Worm (Caenorhabditis elegans) whole organism, young adult: Measurements from ENCODE around the gene mig-5.

Experiments used
- D2030.7 ChIP-seq: fragments of 200-800 bp; sonication (Bioruptor generic); IDR thresholded peaks from 2 replicates; pipeline ENCODE4 v1.3.6; 2022; ENCODE audit warnings: missing genetic modification reagents, missing genetic modification characterization, missing compliant biosample characterization
- F37B4.10 ChIP-seq: fragments of 200-800 bp; sonication (Bioruptor generic); IDR thresholded peaks from 2 replicates; pipeline ENCODE4 v1.3.6; 2022; ENCODE audit warnings: missing genetic modification characterization, missing compliant biosample characterization
- K11D2.4 ChIP-seq: fragments of 200-800 bp; sonication (Bioruptor generic); IDR thresholded peaks from 2 replicates; pipeline ENCODE4 v1.3.6; 2022; ENCODE audit warnings: missing genetic modification reagents, missing genetic modification characterization, missing compliant biosample characterization
- K12H6.12 ChIP-seq: fragments of 200-800 bp; sonication (Bioruptor generic); optimal IDR thresholded peaks from 2 replicates; lab custom pipeline; 2018; ENCODE audit warnings: mild to moderate bottlenecking, missing genetic modification characterization, missing compliant biosample characterization
- T26A5.8 ChIP-seq: sonication (generic microtip); optimal IDR thresholded peaks from 2 replicates; lab custom pipeline; 2016; ENCODE audit warnings: missing genetic modification characterization, missing compliant biosample characterization
- Y79H2A.3 ChIP-seq: fragments of 200-800 bp; sonication (Bioruptor generic); conservative IDR thresholded peaks from 2 replicates; pipeline ENCODE4 v1.3.6; 2022; ENCODE audit warnings: missing genetic modification reagents, missing genetic modification characterization, missing compliant biosample characterization
- ama-1 ChIP-seq, 3 experiments: fragments of 150-350 bp in 1 of 3; sonication (generic microtip) in 2 of 3; optimal IDR thresholded peaks; 2 replicates each; lab custom pipeline; 2014 to 2018; ENCODE audit warnings: missing biosample characterization in 2 of 3, missing genetic modification characterization in 2 of 3, missing genetic modification reagents in 2 of 3
- aptf-2 ChIP-seq: fragments of 200-800 bp; sonication (Bioruptor generic); conservative IDR thresholded peaks from 2 replicates; pipeline ENCODE4 v1.3.6; 2022; ENCODE audit warnings: missing genetic modification reagents, missing genetic modification characterization, missing compliant biosample characterization
- aptf-3 ChIP-seq: fragments of 200-800 bp; sonication (Bioruptor generic); IDR thresholded peaks from 2 replicates; pipeline ENCODE4 v1.3.6; 2022; ENCODE audit warnings: missing genetic modification characterization, missing compliant biosample characterization
- attf-5 ChIP-seq: fragments of 200-800 bp; sonication (Bioruptor generic); optimal IDR thresholded peaks from 2 replicates; lab custom pipeline; 2018; ENCODE audit warnings: mild to moderate bottlenecking, missing genetic modification characterization, missing compliant biosample characterization
- bed-2 ChIP-seq: fragments of 200-800 bp; sonication (Bioruptor generic); IDR thresholded peaks from 2 replicates; pipeline ENCODE4 v1.3.6; 2022; ENCODE audit warnings: missing genetic modification reagents, missing genetic modification characterization, missing compliant biosample characterization
- ccch-3 ChIP-seq: fragments of 200-800 bp; sonication (Bioruptor generic); optimal IDR thresholded peaks from 2 replicates; lab custom pipeline; 2018; ENCODE audit warnings: mild to moderate bottlenecking, missing genetic modification characterization, missing compliant biosample characterization
- cebp-2 ChIP-seq: fragments of 200-800 bp; sonication (Bioruptor generic); IDR thresholded peaks from 2 replicates; pipeline ENCODE4 v1.3.6; 2022; ENCODE audit warnings: missing genetic modification characterization, missing compliant biosample characterization
- ceh-100 ChIP-seq: fragments of 200-800 bp; sonication (Bioruptor generic); IDR thresholded peaks from 2 replicates; pipeline ENCODE4 v1.3.6; 2022; ENCODE audit warnings: missing genetic modification reagents, missing genetic modification characterization, missing compliant biosample characterization
- ceh-40 ChIP-seq: fragments of 200-800 bp; sonication (Bioruptor generic); IDR thresholded peaks from 2 replicates; pipeline ENCODE4 v1.3.6; 2022; ENCODE audit warnings: missing genetic modification characterization, missing compliant biosample characterization
- ceh-79 ChIP-seq: sonication (generic microtip); optimal IDR thresholded peaks from 2 replicates; lab custom pipeline; 2017; ENCODE audit warnings: mild to moderate bottlenecking, missing genetic modification characterization, missing compliant biosample characterization
- ceh-91 ChIP-seq: fragments of 200-800 bp; sonication (Bioruptor generic); IDR thresholded peaks from 2 replicates; pipeline ENCODE4 v1.3.6; 2022; ENCODE audit warnings: missing genetic modification reagents, missing genetic modification characterization, missing compliant biosample characterization
- chd-7 ChIP-seq: sonication (generic microtip); optimal IDR thresholded peaks from 2 replicates; lab custom pipeline; 2016; ENCODE audit warnings: mild to moderate bottlenecking, missing genetic modification characterization, moderate library complexity, missing compliant biosample characterization
- dpff-1 ChIP-seq: sonication (generic microtip); optimal IDR thresholded peaks from 2 replicates; lab custom pipeline; 2017; ENCODE audit warnings: mild to moderate bottlenecking, missing genetic modification characterization, missing compliant biosample characterization
- egrh-3 ChIP-seq: fragments of 200-800 bp; sonication (Bioruptor generic); IDR thresholded peaks from 2 replicates; pipeline ENCODE4 v1.3.6; 2022; ENCODE audit warnings: missing genetic modification reagents, missing genetic modification characterization, missing compliant biosample characterization
- hlh-12 ChIP-seq: sonication (generic microtip); optimal IDR thresholded peaks from 2 replicates; lab custom pipeline; 2016; ENCODE audit warnings: missing genetic modification characterization, missing compliant biosample characterization
- hmg-1.2 ChIP-seq: fragments of 200-800 bp; sonication (Bioruptor generic); IDR thresholded peaks from 2 replicates; pipeline ENCODE4 v1.3.6; 2022; ENCODE audit warnings: missing genetic modification reagents, missing genetic modification characterization, missing compliant biosample characterization
- hmg-20 ChIP-seq: fragments of 200-800 bp; sonication (Bioruptor generic); IDR thresholded peaks from 2 replicates; pipeline ENCODE4 v1.3.6; 2022; ENCODE audit warnings: missing genetic modification reagents, missing genetic modification characterization, missing compliant biosample characterization
- hsf-1 ChIP-seq: fragments of 200-800 bp; sonication (Bioruptor generic); IDR thresholded peaks from 2 replicates; pipeline ENCODE4 v1.3.6; 2022; ENCODE audit warnings: missing genetic modification reagents, missing genetic modification characterization, missing compliant biosample characterization
- let-526 ChIP-seq: fragments of 200-800 bp; sonication (Bioruptor generic); IDR thresholded peaks from 2 replicates; pipeline ENCODE4 v1.3.6; 2022; ENCODE audit warnings: missing genetic modification reagents, missing genetic modification characterization, missing compliant biosample characterization
- lin-26 ChIP-seq: fragments of 200-800 bp; sonication (Bioruptor generic); IDR thresholded peaks from 2 replicates; pipeline ENCODE4 v1.3.6; 2022; ENCODE audit warnings: missing genetic modification reagents, missing genetic modification characterization, missing compliant biosample characterization
- lsl-1 ChIP-seq: fragments of 200-800 bp; sonication (Bioruptor generic); optimal IDR thresholded peaks from 2 replicates; lab custom pipeline; 2018; ENCODE audit warnings: mild to moderate bottlenecking, missing genetic modification characterization, moderate library complexity, missing compliant biosample characterization
- madf-6 ChIP-seq: fragments of 200-800 bp; sonication (Bioruptor generic); IDR thresholded peaks from 2 replicates; pipeline ENCODE4 v1.3.6; 2022; ENCODE audit warnings: missing genetic modification reagents, missing genetic modification characterization, missing compliant biosample characterization
- mcd-1 ChIP-seq: fragments of 200-800 bp; sonication (Bioruptor generic); IDR thresholded peaks from 2 replicates; pipeline ENCODE4 v1.3.6; 2022; ENCODE audit warnings: missing genetic modification reagents, missing genetic modification characterization, missing compliant biosample characterization
- nfya-2 ChIP-seq: fragments of 200-800 bp; sonication (Bioruptor generic); IDR thresholded peaks from 2 replicates; pipeline ENCODE4 v1.3.6; 2022; ENCODE audit warnings: missing genetic modification reagents, missing genetic modification characterization, missing compliant biosample characterization
- nfyb-1 ChIP-seq: fragments of 200-800 bp; sonication (Bioruptor generic); IDR thresholded peaks from 2 replicates; pipeline ENCODE4 v1.3.6; 2022; ENCODE audit warnings: missing genetic modification reagents, missing genetic modification characterization, missing compliant biosample characterization
- nhr-179 ChIP-seq: sonication (generic microtip); optimal IDR thresholded peaks from 2 replicates; lab custom pipeline; 2016; ENCODE audit warnings: mild to moderate bottlenecking, missing genetic modification characterization, missing compliant biosample characterization
- pbrm-1 ChIP-seq: fragments of 200-800 bp; sonication (Bioruptor generic); IDR thresholded peaks from 2 replicates; pipeline ENCODE4 v1.3.6; 2022; ENCODE audit warnings: missing genetic modification reagents, missing genetic modification characterization, missing compliant biosample characterization
- rpc-1 ChIP-seq, 2 experiments: fragments of 150-350 bp in 1 of 2; sonication (generic microtip) in 1 of 2; optimal IDR thresholded peaks; 2 replicates each; lab custom pipeline; 2014 to 2018; ENCODE audit warnings: missing biosample characterization in 1 of 2, missing genetic modification characterization in 1 of 2, missing genetic modification reagents in 1 of 2, missing genotype in 1 of 2
- snpc-1.1 ChIP-seq: sonication (generic microtip); optimal IDR thresholded peaks from 2 replicates; lab custom pipeline; 2017; ENCODE audit warnings: missing genetic modification characterization, mild to moderate bottlenecking, missing compliant biosample characterization, antibody characterized with exemption, moderate library complexity, missing genotype, missing genetic modification reagents; ENCODE audit not compliant: insufficient read depth
- snpc-1.3 ChIP-seq: sonication (generic microtip); optimal IDR thresholded peaks from 2 replicates; lab custom pipeline; 2017; ENCODE audit warnings: missing genetic modification characterization, mild to moderate bottlenecking, missing compliant biosample characterization, antibody characterized with exemption, moderate library complexity, missing genotype, missing genetic modification reagents; ENCODE audit not compliant: insufficient read depth
- tbp1 ChIP-seq: fragments of 200-800 bp; sonication (Bioruptor generic); optimal IDR thresholded peaks from 2 replicates; lab custom pipeline; 2018; ENCODE audit warnings: mild to moderate bottlenecking, missing genetic modification characterization, missing compliant biosample characterization
- ztf-22 ChIP-seq: fragments of 200-800 bp; sonication (Bioruptor generic); optimal IDR thresholded peaks from 2 replicates; lab custom pipeline; 2018; ENCODE audit warnings: mild to moderate bottlenecking, missing genetic modification characterization, moderate library complexity, missing compliant biosample characterization
- ztf-25 ChIP-seq: fragments of 200-800 bp; sonication (Bioruptor generic); IDR thresholded peaks from 2 replicates; pipeline ENCODE4 v1.3.6; 2022; ENCODE audit warnings: missing genetic modification reagents, missing genetic modification characterization, missing compliant biosample characterization
- ztf-3 ChIP-seq: fragments of 200-800 bp; sonication (Bioruptor generic); optimal IDR thresholded peaks from 2 replicates; lab custom pipeline; 2018; ENCODE audit warnings: mild to moderate bottlenecking, missing genetic modification characterization, missing compliant biosample characterization

mig-5 gene

ce11 chrII:8187516-8187915 is 2.7 kb upstream of the mig-5 start (continued):
- TF ChIP-seq K12H6.12 (tag; lab: Kevin White, UChicago) = no peak
- TF ChIP-seq ceh-100 = no peak
- 0 out of 2 replicates have a peak, but pooled peaks have one; percentile 29 for TF ChIP-seq lin-26 (GFP tag; lab: Robert Waterston, UW)
- TF ChIP-seq aptf-3 = no peak
- no peak for TF ChIP-seq F37B4.10
- no peak for TF ChIP-seq egrh-3
- TF ChIP-seq hsf-1 (GFP tag; lab: Robert Waterston, UW) = no peak
- TF ChIP-seq mcd-1 = no peak
- TF ChIP-seq ztf-25 (GFP tag; lab: Robert Waterston, UW) = no peak
- no peak for TF ChIP-seq dpff-1 (tag; lab: Kevin White, UChicago)
- no peak for TF ChIP-seq Y79H2A.3 (GFP tag; lab: Robert Waterston, UW)
- TF ChIP-seq T26A5.8 (tag; lab: Kevin White, UChicago) = no peak
- no peak for TF ChIP-seq snpc-1.3 (tag; lab: Kevin White, UChicago)
- TF ChIP-seq rpc-1 (optimal IDR thresholded peaks at IDR 0.05; lab: Kevin White, UChicago) = no peak
- TF ChIP-seq rpc-1 (tag; optimal IDR thresholded peaks at IDR 0.05; lab: Kevin White, UChicago) = no peak
- TF ChIP-seq ztf-22 = no peak

- TF ChIP-seq hlh-12 (tag; lab: Kevin White, UChicago) (no peak), nhr-179 (tag; lab: Kevin White, UChicago) (no peak), ceh-91 (GFP tag; lab: Robert Waterston, UW) (no peak), ccch-3 (GFP tag; lab: Kevin White, UChicago) (no peak), ceh-40 (GFP tag; lab: Robert Waterston, UW) (no peak)
Observed at ce11 chrII:8181437-8181836, 3.4 kb downstream of the mig-5 start, which contains the start of gene dylt-3. TSS of gene dylt-3 (plus strand) at chrII:8181737.

ce11 chrII:8180281-8180680 is 4.5 kb downstream of the mig-5 start, which contains the start of gene T05C12.4:
TSS of gene T05C12.4 (minus strand) at chrII:8180381.
- TF ChIP-seq cebp-2 (GFP tag; lab: Robert Waterston, UW) = no peak
- no peak for TF ChIP-seq rpc-1 (optimal IDR thresholded peaks at IDR 0.05; lab: Kevin White, UChicago)
- TF ChIP-seq rpc-1 (tag; optimal IDR thresholded peaks at IDR 0.05; lab: Kevin White, UChicago) = no peak
- no peak for TF ChIP-seq snpc-1.1
- no peak for TF ChIP-seq nfya-2 (GFP tag; lab: Robert Waterston, UW)
- no peak for TF ChIP-seq madf-6 (GFP tag; lab: Robert Waterston, UW)
- no peak for TF ChIP-seq chd-7 (tag; lab: Kevin White, UChicago)
- TF ChIP-seq K11D2.4 (GFP tag; lab: Robert Waterston, UW) = no peak
- no peak for TF ChIP-seq nfyb-1
- TF ChIP-seq egrh-3 = no peak
- no peak for TF ChIP-seq hmg-20 (GFP tag; lab: Robert Waterston, UW)

ce11 chrII:8178614-8179013 is 6.2 kb downstream of the mig-5 start:
- no peak for TF ChIP-seq D2030.7 (GFP tag; lab: Robert Waterston, UW)
- TF ChIP-seq ceh-79 (tag; lab: Kevin White, UChicago) = no peak
- no peak for TF ChIP-seq ztf-3 (GFP tag; lab: Kevin White, UChicago)
- TF ChIP-seq lsl-1 (GFP tag; lab: Kevin White, UChicago) = no peak
- no peak for TF ChIP-seq hmg-1.2
- no peak for TF ChIP-seq pbrm-1 (GFP tag; lab: Robert Waterston, UW)
- TF ChIP-seq attf-5 (GFP tag; lab: Kevin White, UChicago) = no peak
- no peak for TF ChIP-seq tbp1
- TF ChIP-seq let-526 (GFP tag; lab: Robert Waterston, UW) = no peak
- no peak for TF ChIP-seq ceh-40 (GFP tag; lab: Robert Waterston, UW)
- no peak for TF ChIP-seq bed-2
- no peak for TF ChIP-seq ama-1 (optimal IDR thresholded peaks at IDR 0.05; lab: Kevin White, UChicago)
- no peak for TF ChIP-seq ama-1 (GFP tag; optimal IDR thresholded peaks at IDR 0.05; lab: Kevin White, UChicago)
- TF ChIP-seq K11D2.4 (GFP tag; lab: Robert Waterston, UW) = no peak
- no peak for TF ChIP-seq aptf-2 (GFP tag; lab: Robert Waterston, UW)
